Worm (Caenorhabditis elegans) whole organism, L3 larva: ENCODE results near the gene C16C4.1.
"Not testable (repeated sequence)": the region's sequence is repeated elsewhere in the genome, so short reads cannot be mapped to it uniquely, and the experiment has no call there.

Source experiments
- R02D3.7 ChIP-seq: fragments of 150-350 bp; optimal IDR thresholded peaks from 2 replicates; lab custom pipeline; 2014; ENCODE audit warnings: missing biosample characterization, missing genetic modification characterization
- ceh-28 ChIP-seq: fragments of 150-350 bp; optimal IDR thresholded peaks from 2 replicates; lab custom pipeline; 2014; ENCODE audit warnings: missing biosample characterization, missing genetic modification reagents, missing genetic modification characterization
- ceh-82 ChIP-seq: fragments of 150-350 bp; optimal IDR thresholded peaks from 2 replicates; lab custom pipeline; 2014; ENCODE audit warnings: missing biosample characterization, missing genetic modification characterization
- egl-27 ChIP-seq: sonication (generic microtip); optimal IDR thresholded peaks from 4 replicates; lab custom pipeline; 2017; ENCODE audit warnings: missing biosample characterization, missing genetic modification reagents, missing genetic modification characterization
- lin-39 ChIP-seq: fragments of 150-350 bp; optimal IDR thresholded peaks from 2 replicates; lab custom pipeline; 2018; ENCODE audit warnings: missing biosample characterization, missing genetic modification reagents, missing genetic modification characterization
- mdl-1 ChIP-seq: fragments of 150-350 bp; optimal IDR thresholded peaks from 2 replicates; lab custom pipeline; 2014; ENCODE audit warnings: missing biosample characterization, missing genetic modification characterization
- nhr-237 ChIP-seq: fragments of 150-350 bp; optimal IDR thresholded peaks from 2 replicates; lab custom pipeline; 2014; ENCODE audit warnings: missing biosample characterization, missing genetic modification characterization
- pqm-1 ChIP-seq: fragments of 150-350 bp; optimal IDR thresholded peaks from 2 replicates; lab custom pipeline; 2017; ENCODE audit warnings: missing biosample characterization, missing genetic modification characterization, inconsistent platforms
- ztf-11 ChIP-seq: fragments of 150-350 bp; optimal IDR thresholded peaks from 2 replicates; lab custom pipeline; 2014; ENCODE audit warnings: missing biosample characterization, missing genetic modification characterization
- ztf-4 ChIP-seq: fragments of 150-350 bp; optimal IDR thresholded peaks from 2 replicates; lab custom pipeline; 2014; ENCODE audit warnings: missing biosample characterization, missing genetic modification characterization

- not testable (repeated sequence) for TF ChIP-seq ztf-11 (tag; lab: Kevin White, UChicago); egl-27; lin-39 (tag; lab: Kevin White, UChicago); nhr-237 (tag; lab: Kevin White, UChicago); pqm-1; ceh-82 (tag; lab: Kevin White, UChicago); ztf-4 (tag; lab: Kevin White, UChicago); R02D3.7 (tag; lab: Kevin White, UChicago); mdl-1; ceh-28 (tag; lab: Kevin White, UChicago)
Measured at ce11 chrII:1861285-1861793, 32.7 kb upstream of the C16C4.1 start, which contains the start of gene C16C4.18.
